Worm (Caenorhabditis elegans) whole organism, early embryonic: ENCODE measurements around the gene grl-15.

Experiments used
- B0310.2 ChIP-seq: sonication (generic microtip); optimal IDR thresholded peaks from 2 replicates; lab custom pipeline; 2016; ENCODE audit warnings: mild to moderate bottlenecking, missing genetic modification characterization, missing compliant biosample characterization
- F13C5.2 ChIP-seq: sonication (generic microtip); optimal IDR thresholded peaks from 2 replicates; lab custom pipeline; 2017; ENCODE audit warnings: mild to moderate bottlenecking, missing genetic modification characterization, inconsistent platforms, missing compliant biosample characterization
- aly-1 ChIP-seq: sonication (generic microtip); optimal IDR thresholded peaks from 2 replicates; lab custom pipeline; 2016; ENCODE audit warnings: missing genetic modification characterization, missing compliant biosample characterization
- ama-1 ChIP-seq: fragments of 150-350 bp; optimal IDR thresholded peaks from 2 replicates; lab custom pipeline; 2014
- ceh-13 ChIP-seq: fragments of 200-800 bp; sonication (Bioruptor generic); optimal IDR thresholded peaks from 2 replicates; lab custom pipeline; 2018; ENCODE audit warnings: mild to moderate bottlenecking, missing genetic modification characterization, missing compliant biosample characterization
- ceh-36 ChIP-seq: sonication (generic microtip); optimal IDR thresholded peaks from 2 replicates; lab custom pipeline; 2016; ENCODE audit warnings: missing genetic modification characterization, inconsistent platforms, missing compliant biosample characterization
- ets-7 ChIP-seq: sonication (generic microtip); optimal IDR thresholded peaks from 2 replicates; lab custom pipeline; 2016; ENCODE audit warnings: missing genotype, missing genetic modification characterization, missing compliant biosample characterization
- flt-1 ChIP-seq: fragments of 200-800 bp; sonication (Bioruptor generic); IDR thresholded peaks from 2 replicates; pipeline ENCODE4 v1.3.6; 2022; ENCODE audit warnings: missing genetic modification characterization, missing compliant biosample characterization
- hmbx-1 ChIP-seq: sonication (generic microtip); optimal IDR thresholded peaks from 2 replicates; lab custom pipeline; 2016; ENCODE audit warnings: mild to moderate bottlenecking, missing genetic modification characterization, missing compliant biosample characterization
- hmg-4 ChIP-seq: fragments of 200-800 bp; sonication (Bioruptor generic); optimal IDR thresholded peaks from 2 replicates; lab custom pipeline; 2018; ENCODE audit warnings: mild to moderate bottlenecking, missing genetic modification characterization, missing compliant biosample characterization
- hnd-1 ChIP-seq: sonication (generic microtip); optimal IDR thresholded peaks from 2 replicates; lab custom pipeline; 2016; ENCODE audit warnings: missing genetic modification characterization, missing compliant biosample characterization
- pes-1 ChIP-seq: fragments of 200-800 bp; sonication (Bioruptor generic); IDR thresholded peaks from 2 replicates; pipeline ENCODE4 v1.3.6; 2022; ENCODE audit warnings: missing genetic modification reagents, missing genetic modification characterization, missing compliant biosample characterization
- scrt-1 ChIP-seq: fragments of 200-800 bp; sonication (Bioruptor generic); IDR thresholded peaks from 2 replicates; pipeline ENCODE4 v1.3.6; 2022; ENCODE audit warnings: missing genetic modification characterization, missing compliant biosample characterization
- sea-1 ChIP-seq: fragments of 200-800 bp; sonication (Bioruptor generic); conservative IDR thresholded peaks from 2 replicates; pipeline ENCODE4 v1.3.6; 2022; ENCODE audit warnings: missing genetic modification characterization, missing compliant biosample characterization
- tbx-11 ChIP-seq: fragments of 200-800 bp; sonication (Bioruptor generic); IDR thresholded peaks from 2 replicates; pipeline ENCODE4 v1.3.6; 2022; ENCODE audit warnings: missing genetic modification characterization, missing compliant biosample characterization
- tbx-37 ChIP-seq: fragments of 200-800 bp; sonication (Bioruptor generic); conservative IDR thresholded peaks from 2 replicates; pipeline ENCODE4 v1.3.6; 2022; ENCODE audit warnings: missing genetic modification reagents, missing genetic modification characterization, missing compliant biosample characterization
- tra-4 ChIP-seq: sonication (generic microtip); optimal IDR thresholded peaks from 2 replicates; lab custom pipeline; 2017; ENCODE audit warnings: missing genetic modification characterization, missing compliant biosample characterization

The grl-15 gene

ce11 chrIII:12235914-12236313, at the start of gene grl-15, which contains the start of gene fbxa-89:
Gene grl-15, minus strand, starts transcription at chrIII:12236014.
Gene fbxa-89, plus strand, starts transcription at chrIII:12236184.
- TF ChIP-seq tra-4 (tag; lab: Kevin White, UChicago) = no peak
- TF ChIP-seq tbx-37 = no peak
- TF ChIP-seq ets-7 (tag; lab: Kevin White, UChicago) = no peak
- TF ChIP-seq flt-1 = no peak

ce11 chrIII:12284157-12284556, 48.3 kb upstream of the grl-15 start:
- TF ChIP-seq ceh-36 (tag; lab: Kevin White, UChicago) = no peak
- TF ChIP-seq tbx-11 (GFP tag; lab: Robert Waterston, UW) = no peak
- no peak for TF ChIP-seq hnd-1
- TF ChIP-seq ama-1 (lab: Kevin White, UChicago) = no peak
- TF ChIP-seq hmg-4 (GFP tag; lab: Kevin White, UChicago) = no peak
- no peak for TF ChIP-seq pes-1
- no peak for TF ChIP-seq scrt-1 (GFP tag; lab: Robert Waterston, UW)
- no peak for TF ChIP-seq tra-4 (tag; lab: Kevin White, UChicago)
- TF ChIP-seq ets-7 (tag; lab: Kevin White, UChicago) = no peak
- no peak for TF ChIP-seq sea-1 (GFP tag; lab: Robert Waterston, UW)
- no peak for TF ChIP-seq ceh-13 (GFP tag; lab: Kevin White, UChicago)
- no peak for TF ChIP-seq tbx-37
- TF ChIP-seq B0310.2 (tag; lab: Kevin White, UChicago) = no peak
- no peak for TF ChIP-seq aly-1
- TF ChIP-seq F13C5.2 = no peak

ce11 chrIII:12278766-12279165, 43.0 kb upstream of the grl-15 start:
- TF ChIP-seq ama-1 (lab: Kevin White, UChicago) (no peak), sea-1 (GFP tag; lab: Robert Waterston, UW) (no peak), hmbx-1 (no peak), aly-1 (no peak), ets-7 (tag; lab: Kevin White, UChicago) (no peak), tbx-37 (no peak), hnd-1 (no peak), pes-1 (no peak), B0310.2 (tag; lab: Kevin White, UChicago) (no peak), flt-1 (no peak), tbx-11 (GFP tag; lab: Robert Waterston, UW) (no peak), ceh-36 (tag; lab: Kevin White, UChicago) (no peak), tra-4 (tag; lab: Kevin White, UChicago) (no peak), hmg-4 (GFP tag; lab: Kevin White, UChicago) (no peak), ceh-13 (GFP tag; lab: Kevin White, UChicago) (no peak), scrt-1 (GFP tag; lab: Robert Waterston, UW) (no peak), F13C5.2 (no peak)

- TF ChIP-seq tbx-37 = peak; percentile 45; the same call in 1 of the 2 replicates
- TF ChIP-seq ets-7 (tag; lab: Kevin White, UChicago) = no peak
These were observed 37.8 kb upstream of the grl-15 start, which contains the start of the genes Y75B8A.24 and Y75B8A.25 for ce11 chrIII:12273598-12274090. Gene Y75B8A.24, minus strand, starts transcription at chrIII:12273752. Gene Y75B8A.25, plus strand, starts transcription at chrIII:12274040.

ce11 chrIII:12270391-12270790, 34.6 kb upstream of the grl-15 start:
- no peak for TF ChIP-seq ceh-36 (tag; lab: Kevin White, UChicago)
- no peak for TF ChIP-seq sea-1 (GFP tag; lab: Robert Waterston, UW)
- TF ChIP-seq tra-4 (tag; lab: Kevin White, UChicago) = no peak
- TF ChIP-seq flt-1 = no peak
- no peak for TF ChIP-seq scrt-1 (GFP tag; lab: Robert Waterston, UW)
- TF ChIP-seq aly-1 = no peak
- TF ChIP-seq hnd-1 = no peak

ce11 chrIII:12269807-12270206, 34.0 kb upstream of the grl-15 start:
- TF ChIP-seq pes-1 (no peak), F13C5.2 (no peak), ets-7 (tag; lab: Kevin White, UChicago) (no peak), hmbx-1 (no peak), ceh-13 (GFP tag; lab: Kevin White, UChicago) (no peak), aly-1 (no peak), hmg-4 (GFP tag; lab: Kevin White, UChicago) (no peak), sea-1 (GFP tag; lab: Robert Waterston, UW) (no peak), tra-4 (tag; lab: Kevin White, UChicago) (no peak), ceh-36 (tag; lab: Kevin White, UChicago) (no peak), ama-1 (lab: Kevin White, UChicago) (no peak), flt-1 (no peak), B0310.2 (tag; lab: Kevin White, UChicago) (no peak), tbx-11 (GFP tag; lab: Robert Waterston, UW) (no peak)

- TF ChIP-seq tbx-37 (no peak), hmg-4 (GFP tag; lab: Kevin White, UChicago) (no peak), sea-1 (GFP tag; lab: Robert Waterston, UW) (no peak)
These were observed 24.6 kb upstream of the grl-15 start for ce11 chrIII:12260413-12260812.

- TF ChIP-seq F13C5.2 = no peak
- no peak for TF ChIP-seq ama-1 (lab: Kevin White, UChicago)
- no peak for TF ChIP-seq tbx-37
- TF ChIP-seq ets-7 (tag; lab: Kevin White, UChicago) = no peak
- no peak for TF ChIP-seq hmg-4 (GFP tag; lab: Kevin White, UChicago)
These were observed 24.0 kb upstream of the grl-15 start for ce11 chrIII:12259793-12260192.

ce11 chrIII:12253342-12253741, 17.5 kb upstream of the grl-15 start:
- TF ChIP-seq ceh-36 (tag; lab: Kevin White, UChicago) = no peak
- TF ChIP-seq scrt-1 (GFP tag; lab: Robert Waterston, UW) = no peak
- no peak for TF ChIP-seq pes-1
- no peak for TF ChIP-seq tbx-11 (GFP tag; lab: Robert Waterston, UW)
- TF ChIP-seq B0310.2 (tag; lab: Kevin White, UChicago) = no peak
- no peak for TF ChIP-seq sea-1 (GFP tag; lab: Robert Waterston, UW)
- no peak for TF ChIP-seq hnd-1
- no peak for TF ChIP-seq tbx-37
- no peak for TF ChIP-seq hmg-4 (GFP tag; lab: Kevin White, UChicago)
- no peak for TF ChIP-seq hmbx-1
- TF ChIP-seq ama-1 (lab: Kevin White, UChicago) = no peak
- TF ChIP-seq ets-7 (tag; lab: Kevin White, UChicago) = no peak
